Fruit fly (Drosophila melanogaster) whole organism, prepupa: Measurements from ENCODE around the gene CG33293.
A peak's percentile ranks its signal among the peaks of the same experiment; 100 is the strongest.

ENCODE experiments used
- Blimp-1 ChIP-seq: fragments of 200-800 bp; sonication (Bioruptor generic); optimal IDR thresholded peaks from 3 replicates; lab custom pipeline; 2017; ENCODE audit warnings: missing biosample characterization, missing genetic modification characterization, mild to moderate bottlenecking, moderate library complexity, missing genetic modification reagents
- CG11294 ChIP-seq: fragments of 200-800 bp; sonication (Bioruptor generic); IDR thresholded peaks from 2 replicates; pipeline ENCODE4 v1.3.6; 2022; ENCODE audit warnings: missing biosample characterization, missing genetic modification characterization
- CG11902 ChIP-seq: fragments of 200-800 bp; sonication (Bioruptor generic); optimal IDR thresholded peaks from 3 replicates; lab custom pipeline; 2016; ENCODE audit warnings: missing biosample characterization, missing genetic modification characterization
- CG15336 ChIP-seq: fragments of 200-800 bp; sonication (Bioruptor generic); IDR thresholded peaks from 2 replicates; pipeline ENCODE4 v1.3.6; 2022; ENCODE audit warnings: missing biosample characterization, missing genetic modification characterization
- CG1621 ChIP-seq: fragments of 200-800 bp; sonication (Bioruptor generic); optimal IDR thresholded peaks from 3 replicates; lab custom pipeline; 2018; ENCODE audit warnings: missing biosample characterization, mild to moderate bottlenecking, missing genetic modification characterization
- CG16779 ChIP-seq: fragments of 200-800 bp; sonication (Bioruptor generic); optimal IDR thresholded peaks from 3 replicates; lab custom pipeline; 2017; ENCODE audit warnings: missing biosample characterization, mild to moderate bottlenecking, missing genetic modification characterization
- CG3032 ChIP-seq: fragments of 200-800 bp; optimal IDR thresholded peaks from 2 replicates; lab custom pipeline; 2019; ENCODE audit warnings: missing biosample characterization, mild to moderate bottlenecking, missing genetic modification characterization, moderate library complexity
- CG31627 ChIP-seq: fragments of 200-800 bp; sonication (Bioruptor generic); optimal IDR thresholded peaks from 3 replicates; lab custom pipeline; 2016; ENCODE audit warnings: missing biosample characterization, missing genetic modification characterization
- CG34406 ChIP-seq: fragments of 200-800 bp; sonication (Bioruptor generic); optimal IDR thresholded peaks from 3 replicates; lab custom pipeline; 2016; ENCODE audit warnings: missing biosample characterization, missing genetic modification characterization
- CG6163 ChIP-seq: fragments of 200-800 bp; sonication (Bioruptor generic); IDR thresholded peaks from 3 replicates; pipeline ENCODE4 v1.3.6; 2022; ENCODE audit warnings: missing biosample characterization, missing genetic modification characterization
- CG6792 ChIP-seq: fragments of 200-800 bp; sonication (Bioruptor generic); optimal IDR thresholded peaks from 3 replicates; lab custom pipeline; 2016; ENCODE audit warnings: missing biosample characterization, missing genetic modification characterization
- CG6808 ChIP-seq: fragments of 200-800 bp; sonication (Bioruptor generic); optimal IDR thresholded peaks from 3 replicates; lab custom pipeline; 2017; ENCODE audit warnings: missing biosample characterization, missing genetic modification characterization, mild to moderate bottlenecking, moderate library complexity, missing genetic modification reagents
- CG6854 ChIP-seq: fragments of 200-800 bp; sonication (Bioruptor generic); optimal IDR thresholded peaks from 2 replicates; lab custom pipeline; 2017; ENCODE audit warnings: missing biosample characterization, mild to moderate bottlenecking, missing genetic modification characterization
- CG7368 ChIP-seq: fragments of 200-800 bp; sonication (Bioruptor generic); optimal IDR thresholded peaks from 3 replicates; lab custom pipeline; 2016; ENCODE audit warnings: missing biosample characterization, missing genetic modification characterization
- CG8119 ChIP-seq: fragments of 200-800 bp; sonication (Bioruptor generic); IDR thresholded peaks from 3 replicates; pipeline ENCODE4 v1.3.6; 2022; ENCODE audit warnings: missing biosample characterization, missing genetic modification characterization
- CG8319 ChIP-seq: fragments of 200-800 bp; sonication (Bioruptor generic); optimal IDR thresholded peaks from 3 replicates; lab custom pipeline; 2016; ENCODE audit warnings: missing biosample characterization, missing genetic modification characterization
- CG8632 ChIP-seq: fragments of 200-800 bp; sonication (Bioruptor generic); optimal IDR thresholded peaks from 3 replicates; lab custom pipeline; 2016; ENCODE audit warnings: missing biosample characterization, missing genetic modification characterization
- Eip75B ChIP-seq: fragments of 200-800 bp; sonication (Bioruptor generic); optimal IDR thresholded peaks from 3 replicates; lab custom pipeline; 2016; ENCODE audit warnings: missing biosample characterization, missing genetic modification characterization
- Eip78C ChIP-seq: fragments of 200-800 bp; sonication (Bioruptor generic); peaks from one replicate; lab custom pipeline; 2016; ENCODE audit warnings: missing biosample characterization, missing genetic modification characterization
- Eip93F ChIP-seq: fragments of 200-800 bp; sonication (Bioruptor generic); optimal IDR thresholded peaks from 2 replicates; lab custom pipeline; 2016; ENCODE audit warnings: missing biosample characterization, mild to moderate bottlenecking, missing genetic modification characterization
- Ets96B ChIP-seq: fragments of 200-800 bp; optimal IDR thresholded peaks from 2 replicates; lab custom pipeline; 2019; ENCODE audit warnings: missing biosample characterization, mild to moderate bottlenecking, missing genetic modification characterization, moderate library complexity
- Hr38 ChIP-seq: sonication (Bioruptor generic); optimal IDR thresholded peaks from 2 replicates; lab custom pipeline; 2016; ENCODE audit warnings: missing biosample characterization, missing genetic modification characterization
- Hr4 ChIP-seq: fragments of 200-800 bp; sonication (Bioruptor generic); optimal IDR thresholded peaks from 3 replicates; lab custom pipeline; 2016; ENCODE audit warnings: missing biosample characterization, missing genetic modification characterization
- Lpt ChIP-seq: fragments of 200-800 bp; sonication (Bioruptor generic); optimal IDR thresholded peaks from 3 replicates; lab custom pipeline; 2016; ENCODE audit warnings: missing biosample characterization, missing genetic modification characterization
- Met ChIP-seq: fragments of 200-800 bp; sonication (Bioruptor generic); optimal IDR thresholded peaks from 3 replicates; lab custom pipeline; 2016; ENCODE audit warnings: missing biosample characterization, missing genetic modification characterization
- Sox14 ChIP-seq: fragments of 200-800 bp; sonication (Bioruptor generic); optimal IDR thresholded peaks from 3 replicates; lab custom pipeline; 2016; ENCODE audit warnings: missing biosample characterization, missing genetic modification characterization
- achi ChIP-seq: fragments of 200-800 bp; sonication (Bioruptor generic); optimal IDR thresholded peaks from 3 replicates; lab custom pipeline; 2016; ENCODE audit warnings: missing biosample characterization, missing genetic modification characterization
- cyc ChIP-seq: fragments of 200-800 bp; sonication (Bioruptor generic); optimal IDR thresholded peaks from 3 replicates; lab custom pipeline; 2016; ENCODE audit warnings: missing biosample characterization, missing genetic modification characterization
- dac ChIP-seq: fragments of 200-800 bp; sonication (Bioruptor generic); optimal IDR thresholded peaks from 2 replicates; lab custom pipeline; 2017; ENCODE audit warnings: missing biosample characterization, mild to moderate bottlenecking, missing genetic modification characterization
- dsx ChIP-seq: fragments of 200-800 bp; optimal IDR thresholded peaks from 3 replicates; lab custom pipeline; 2019; ENCODE audit warnings: missing biosample characterization, mild to moderate bottlenecking, missing genetic modification characterization, moderate library complexity; ENCODE audit not compliant: poor library complexity, severe bottlenecking
- eg ChIP-seq: fragments of 200-800 bp; sonication (Bioruptor generic); IDR thresholded peaks from 3 replicates; pipeline ENCODE4 v1.3.6; 2022; ENCODE audit warnings: missing biosample characterization, missing genetic modification characterization
- esn ChIP-seq: fragments of 200-800 bp; sonication (Bioruptor generic); optimal IDR thresholded peaks from 2 replicates; lab custom pipeline; 2016; ENCODE audit warnings: missing biosample characterization, mild to moderate bottlenecking, missing genetic modification characterization, moderate library complexity
- fd59A ChIP-seq: fragments of 200-800 bp; sonication (Bioruptor generic); optimal IDR thresholded peaks from 2 replicates; lab custom pipeline; 2017; ENCODE audit warnings: missing biosample characterization, mild to moderate bottlenecking, missing genetic modification characterization, missing genetic modification reagents
- fd85E ChIP-seq: fragments of 200-800 bp; sonication (Bioruptor generic); optimal IDR thresholded peaks from 3 replicates; lab custom pipeline; 2016; ENCODE audit warnings: missing biosample characterization, missing genetic modification characterization
- lz ChIP-seq: fragments of 200-800 bp; sonication (Bioruptor generic); optimal IDR thresholded peaks from 3 replicates; lab custom pipeline; 2016; ENCODE audit warnings: missing biosample characterization, missing genetic modification characterization
- salr ChIP-seq, 2 experiments: fragments of 200-800 bp; sonication (Bioruptor generic); optimal IDR thresholded peaks; 3 replicates each; lab custom pipeline; 2016 to 2018; ENCODE audit warnings: missing biosample characterization in 2 of 2, missing genetic modification characterization in 2 of 2, mild to moderate bottlenecking in 1 of 2
- spab ChIP-seq: fragments of 200-800 bp; sonication (Bioruptor generic); optimal IDR thresholded peaks from 2 replicates; lab custom pipeline; 2017; ENCODE audit warnings: missing biosample characterization, mild to moderate bottlenecking, missing genetic modification characterization, missing genetic modification reagents
- ss ChIP-seq, 2 experiments: fragments of 200-800 bp; sonication (Bioruptor generic); optimal IDR thresholded peaks; 2 replicates in 1 of 2; 3 replicates in 1 of 2; lab custom pipeline; 2017 to 2018; ENCODE audit warnings: mild to moderate bottlenecking in 2 of 2, missing biosample characterization in 2 of 2, missing genetic modification characterization in 2 of 2, moderate library complexity in 1 of 2
- svp ChIP-seq: fragments of 200-800 bp; sonication (Bioruptor generic); peaks from one replicate; lab custom pipeline; 2016; ENCODE audit warnings: missing biosample characterization, missing genetic modification characterization
- vri ChIP-seq: fragments of 200-800 bp; sonication (Bioruptor generic); optimal IDR thresholded peaks from 3 replicates; lab custom pipeline; 2016; ENCODE audit warnings: missing biosample characterization, mild to moderate bottlenecking, missing genetic modification characterization

CG33293 gene

dm6 chr3R:5223135-5223534 lies 17.4 kb downstream of the CG33293 start, which contains the start of gene CG2604:
TSS of gene CG2604 (minus strand) at chr3R:5223365.
- TF ChIP-seq CG6792 (GFP tag; lab: Kevin White, UChicago) (no peak), vri (GFP tag; lab: Kevin White, UChicago) (no peak), CG8319 (GFP tag; lab: Kevin White, UChicago) (no peak), Lpt (GFP tag; lab: Kevin White, UChicago) (no peak), CG6854 (GFP tag; lab: Kevin White, UChicago) (peak; percentile 64), CG16779 (tag; lab: Kevin White, UChicago) (no peak), Eip78C (GFP tag; lab: Kevin White, UChicago) (peak; percentile 68), CG11902 (GFP tag; lab: Kevin White, UChicago) (no peak), fd85E (GFP tag; lab: Kevin White, UChicago) (no peak), lz (GFP tag; lab: Kevin White, UChicago) (peak; percentile 1), CG31627 (GFP tag; lab: Kevin White, UChicago) (peak; percentile 23), CG7368 (GFP tag; lab: Kevin White, UChicago) (no peak), dac (GFP tag; lab: Kevin White, UChicago) (peak; percentile 67), CG1621 (peak; percentile 31), CG11294 (GFP tag; lab: Robert Waterston, UW) (no peak), CG8119 (GFP tag; lab: Robert Waterston, UW) (no peak), achi (GFP tag; lab: Kevin White, UChicago) (no peak), Ets96B (peak; percentile 9), esn (peak; percentile 29), Sox14 (GFP tag; lab: Kevin White, UChicago) (peak; percentile 33), CG34406 (GFP tag; lab: Kevin White, UChicago) (no peak), CG6808 (GFP tag; lab: Kevin White, UChicago) (peak; percentile 56), ss (GFP tag; optimal IDR thresholded peaks at IDR 0.05; lab: Kevin White, UChicago) (peak in 1 of 2 experiments; percentile 72), Hr4 (no peak), salr (GFP tag; optimal IDR thresholded peaks at IDR 0.05; lab: Kevin White, UChicago) (peak in 1 of 2 experiments; percentile 3), svp (no peak), CG3032 (tag; lab: Kevin White, UChicago) (peak; percentile 38), Blimp-1 (GFP tag; lab: Kevin White, UChicago) (no peak), Eip75B (GFP tag; lab: Kevin White, UChicago) (no peak)

- no peak for TF ChIP-seq Eip93F
- no peak for TF ChIP-seq CG8632
- no peak for TF ChIP-seq cyc (GFP tag; lab: Kevin White, UChicago)
- TF ChIP-seq CG15336: no peak
- TF ChIP-seq vri (GFP tag; lab: Kevin White, UChicago): no peak
- no peak for TF ChIP-seq spab (GFP tag; lab: Kevin White, UChicago)
- no peak for TF ChIP-seq CG6163 (GFP tag; lab: Robert Waterston, UW)
Observed at dm6 chr3R:5219466-5219865, 21.1 kb downstream of the CG33293 start, which contains the start of the genes Prosbeta2R2 and CG1116. TSS of gene Prosbeta2R2 (minus strand) at chr3R:5219528. TSS of gene CG1116 (plus strand) at chr3R:5219657.

dm6 chr3R:5217278-5217714 lies 23.2 kb downstream of the CG33293 start, which contains the start of gene cno:
TSS of gene cno (minus strand) at chr3R:5217456.
- peak; percentile 8 for TF ChIP-seq CG1621
- TF ChIP-seq dsx (GFP tag; lab: Kevin White, UChicago): peak; percentile 49
- TF ChIP-seq CG8632: no peak
- no peak for TF ChIP-seq CG16779 (tag; lab: Kevin White, UChicago)
- peak; percentile 51; the same call in 1 of the 3 replicates for TF ChIP-seq CG8119 (GFP tag; lab: Robert Waterston, UW)
- TF ChIP-seq CG6854 (GFP tag; lab: Kevin White, UChicago): peak; percentile 77
- TF ChIP-seq Met (GFP tag; lab: Kevin White, UChicago): no peak
- TF ChIP-seq Eip78C (GFP tag; lab: Kevin White, UChicago): peak; percentile 83
- TF ChIP-seq CG3032 (tag; lab: Kevin White, UChicago): peak; percentile 19
- TF ChIP-seq cyc (GFP tag; lab: Kevin White, UChicago): no peak
- no peak for TF ChIP-seq Hr38
- no peak for TF ChIP-seq svp
- no peak for TF ChIP-seq CG7368 (GFP tag; lab: Kevin White, UChicago)
- peak; percentile 20 to 35 for TF ChIP-seq ss (GFP tag; optimal IDR thresholded peaks at IDR 0.05; lab: Kevin White, UChicago)
- TF ChIP-seq fd59A (GFP tag; lab: Kevin White, UChicago): no peak
- TF ChIP-seq esn: peak; percentile 34
- TF ChIP-seq CG6163 (GFP tag; lab: Robert Waterston, UW): 0 out of 3 replicates have a peak, but pooled peaks have one; percentile 7
- peak; percentile 34; the same call in 2 of the 3 replicates for TF ChIP-seq eg (GFP tag; lab: Robert Waterston, UW)
